Fruit fly (Drosophila melanogaster) Kc167 (cell line): ENCODE data around the gene Or19b.
"Not testable (repeated sequence)": the region's sequence is repeated elsewhere in the genome, so short reads cannot be mapped to it uniquely, and the experiment has no call there.

Experiments
- Myc ChIP-seq: fragments of >200 bp; optimal IDR thresholded peaks from 2 replicates; lab custom pipeline; 2017; ENCODE audit warnings: missing external identifiers
- Sin3A ChIP-seq: fragments of >200 bp; optimal IDR thresholded peaks from 2 replicates; lab custom pipeline; 2018; ENCODE audit warnings: missing external identifiers
- h ChIP-seq: fragments of >200 bp; optimal IDR thresholded peaks from 3 replicates; lab custom pipeline; 2018; ENCODE audit warnings: missing external identifiers
- insv ChIP-seq: fragments of >200 bp; optimal IDR thresholded peaks from 3 replicates; lab custom pipeline; 2018; ENCODE audit warnings: missing external identifiers
- psq ChIP-seq: fragments of >200 bp; optimal IDR thresholded peaks from 2 replicates; lab custom pipeline; 2017; ENCODE audit warnings: missing external identifiers
- ttk ChIP-seq: sonication (Bioruptor generic); optimal IDR thresholded peaks from 2 replicates; lab custom pipeline; 2017; ENCODE audit warnings: missing external identifiers

The Or19b gene

dm6 chrX:20133432-20133831 lies 39.2 kb downstream of the Or19b start, which contains the start of gene CG15322:
CG15322 (plus strand) TSS chrX:20133579.
- TF ChIP-seq ttk (no peak), psq (lab: Kevin White, UChicago) (no peak), Myc (lab: Kevin White, UChicago) (no peak)

dm6 chrX:20139493-20139892 lies 45.3 kb downstream of the Or19b start, which contains the start of gene CG42583:
CG42583 (plus strand) TSS chrX:20139793.
- TF ChIP-seq psq (lab: Kevin White, UChicago) (no peak), Myc (lab: Kevin White, UChicago) (no peak), h (lab: Kevin White, UChicago) (no peak), insv (lab: Kevin White, UChicago) (no peak), ttk (no peak), Sin3A (lab: Kevin White, UChicago) (no peak)

dm6 chrX:20140710-20141109 lies 46.5 kb downstream of the Or19b start, which contains the start of gene CG34332:
CG34332 (plus strand) TSS chrX:20141010.
- no peak for TF ChIP-seq Sin3A (lab: Kevin White, UChicago)
- TF ChIP-seq Myc (lab: Kevin White, UChicago) = no peak
- TF ChIP-seq h (lab: Kevin White, UChicago) = no peak
- TF ChIP-seq insv (lab: Kevin White, UChicago) = no peak
- TF ChIP-seq ttk = no peak
- TF ChIP-seq psq (lab: Kevin White, UChicago) = no peak

- TF ChIP-seq ttk; Myc (lab: Kevin White, UChicago); insv (lab: Kevin White, UChicago): not testable (repeated sequence)
These were observed 48.9 kb downstream of the Or19b start, which contains the start of gene Or19a for dm6 chrX:20143088-20143487. Or19a (minus strand) TSS chrX:20143188.
